Fruit fly (Drosophila melanogaster) whole organism, embryonic: ENCODE data around the gene Rab18.
A peak's percentile ranks its signal among the peaks of the same experiment; 100 is the strongest.

Experiments
- Asciz ChIP-seq: fragments of 200-800 bp; sonication (Bioruptor generic); optimal IDR thresholded peaks from 2 replicates; lab custom pipeline; 2017; ENCODE audit warnings: missing biosample characterization, mild to moderate bottlenecking, missing genetic modification characterization, missing genetic modification reagents
- BtbVII ChIP-seq: fragments of 200-800 bp; sonication (Bioruptor generic); optimal IDR thresholded peaks from 3 replicates; lab custom pipeline; 2017; ENCODE audit warnings: missing biosample characterization, mild to moderate bottlenecking, missing genetic modification characterization
- Bteb2 ChIP-seq: fragments of 200-800 bp; sonication (Bioruptor generic); optimal IDR thresholded peaks from 2 replicates; lab custom pipeline; 2016; ENCODE audit warnings: missing biosample characterization, missing genetic modification characterization
- CG10431 ChIP-seq: fragments of 200-800 bp; sonication (Bioruptor generic); optimal IDR thresholded peaks from 3 replicates; lab custom pipeline; 2018; ENCODE audit warnings: missing biosample characterization, mild to moderate bottlenecking, missing genetic modification characterization
- CG10462 ChIP-seq: fragments of 200-800 bp; sonication (Bioruptor generic); optimal IDR thresholded peaks from 2 replicates; lab custom pipeline; 2016; ENCODE audit warnings: missing biosample characterization, missing genetic modification characterization
- CG10565 ChIP-seq: fragments of 200-800 bp; sonication (Bioruptor generic); optimal IDR thresholded peaks from 3 replicates; lab custom pipeline; 2016; ENCODE audit warnings: missing biosample characterization, mild to moderate bottlenecking, missing genetic modification characterization
- CG12299 ChIP-seq: fragments of 200-800 bp; sonication (Bioruptor generic); optimal IDR thresholded peaks from 2 replicates; lab custom pipeline; 2018; ENCODE audit warnings: missing biosample characterization, mild to moderate bottlenecking, missing genetic modification characterization
- CG12391 ChIP-seq: fragments of 200-800 bp; sonication (Bioruptor generic); optimal IDR thresholded peaks from 3 replicates; lab custom pipeline; 2018; ENCODE audit warnings: missing biosample characterization, mild to moderate bottlenecking, missing genetic modification characterization, moderate library complexity
- CG12942 ChIP-seq: fragments of 200-800 bp; sonication (Bioruptor generic); optimal IDR thresholded peaks from 3 replicates; lab custom pipeline; 2016; ENCODE audit warnings: missing biosample characterization, missing genetic modification characterization
- CG14441 ChIP-seq: fragments of 200-800 bp; sonication (Bioruptor generic); IDR thresholded peaks from 2 replicates; pipeline ENCODE4 v1.3.6; 2022; ENCODE audit warnings: missing biosample characterization, missing genetic modification characterization
- CG1792 ChIP-seq: fragments of 200-800 bp; sonication (Bioruptor generic); optimal IDR thresholded peaks from 2 replicates; lab custom pipeline; 2016; ENCODE audit warnings: missing biosample characterization, missing genetic modification characterization
- CG18476 ChIP-seq: fragments of 200-800 bp; sonication (Bioruptor generic); optimal IDR thresholded peaks from 2 replicates; lab custom pipeline; 2016; ENCODE audit warnings: missing biosample characterization, mild to moderate bottlenecking, missing genetic modification characterization
- CG18619 ChIP-seq: fragments of 200-800 bp; sonication (Bioruptor generic); optimal IDR thresholded peaks from 3 replicates; lab custom pipeline; 2017; ENCODE audit warnings: missing biosample characterization, mild to moderate bottlenecking, missing genetic modification characterization
- CG2202 ChIP-seq: fragments of 200-800 bp; sonication (Bioruptor generic); optimal IDR thresholded peaks from 2 replicates; lab custom pipeline; 2018; ENCODE audit warnings: missing biosample characterization, mild to moderate bottlenecking, missing genetic modification characterization
- CG3407 ChIP-seq: fragments of 200-800 bp; sonication (Bioruptor generic); optimal IDR thresholded peaks from 2 replicates; lab custom pipeline; 2018; ENCODE audit warnings: missing biosample characterization, mild to moderate bottlenecking, missing genetic modification characterization
- CG34224 ChIP-seq: fragments of 200-800 bp; sonication (Bioruptor generic); IDR thresholded peaks from 3 replicates; pipeline ENCODE4 v1.3.6; 2022; ENCODE audit warnings: missing biosample characterization, missing genetic modification characterization; ENCODE audit not compliant: partially characterized antibody
- CG3726 ChIP-seq: fragments of 200-800 bp; sonication (Bioruptor generic); IDR thresholded peaks from 3 replicates; pipeline ENCODE4, ENCODE4 v1.3.6; 2022; ENCODE audit warnings: missing biosample characterization, missing genetic modification characterization
- CG8924 ChIP-seq: fragments of 200-800 bp; optimal IDR thresholded peaks from 3 replicates; lab custom pipeline; 2019; ENCODE audit warnings: missing biosample characterization, mild to moderate bottlenecking, missing genetic modification characterization, moderate library complexity
- CG9876 ChIP-seq: fragments of 200-800 bp; sonication (Bioruptor generic); optimal IDR thresholded peaks from 2 replicates; lab custom pipeline; 2016; ENCODE audit warnings: missing biosample characterization, missing genetic modification characterization
- D19A ChIP-seq: fragments of 200-800 bp; optimal IDR thresholded peaks from 3 replicates; lab custom pipeline; 2019; ENCODE audit warnings: missing biosample characterization, mild to moderate bottlenecking, missing genetic modification characterization, moderate library complexity
- Dip2 ChIP-seq: fragments of 200-800 bp; sonication (Bioruptor generic); IDR thresholded peaks from 2 replicates; pipeline ENCODE4 v1.3.6; 2022; ENCODE audit warnings: missing biosample characterization, missing genetic modification characterization
- E2f1 ChIP-seq: fragments of 200-800 bp; sonication (Bioruptor generic); IDR thresholded peaks from 2 replicates; pipeline ENCODE4 v1.3.6; 2022; ENCODE audit warnings: missing biosample characterization, missing genetic modification characterization
- Eip74EF ChIP-seq, 2 experiments: fragments of 200-800 bp in 1 of 2; fragments of >200 bp in 1 of 2; sonication (Bioruptor generic) in 1 of 2; optimal IDR thresholded peaks; 2 replicates each; lab custom pipeline; 2017 to 2019; ENCODE audit warnings: missing biosample characterization in 2 of 2, missing genetic modification characterization in 2 of 2, mild to moderate bottlenecking in 1 of 2, moderate library complexity in 1 of 2
- HLHmδ ChIP-seq: fragments of 200-800 bp; sonication (Bioruptor generic); optimal IDR thresholded peaks from 2 replicates; lab custom pipeline; 2018; ENCODE audit warnings: missing biosample characterization, mild to moderate bottlenecking, missing genetic modification characterization, moderate library complexity
- HmgD ChIP-seq: fragments of 200-800 bp; sonication (Bioruptor generic); optimal IDR thresholded peaks from 3 replicates; lab custom pipeline; 2016; ENCODE audit warnings: missing biosample characterization, missing genetic modification characterization
- Poxn ChIP-seq: fragments of 200-800 bp; sonication (Bioruptor generic); IDR thresholded peaks from 2 replicates; pipeline ENCODE4 v1.3.6; 2022; ENCODE audit warnings: missing biosample characterization, missing genetic modification characterization
- br ChIP-seq: fragments of >200 bp; optimal IDR thresholded peaks from 2 replicates; lab custom pipeline; 2017
- cad ChIP-seq: fragments of >200 bp; optimal IDR thresholded peaks from 2 replicates; lab custom pipeline; 2017; ENCODE audit warnings: missing biosample characterization, missing genetic modification characterization
- crc ChIP-seq: fragments of 200-800 bp; sonication (Bioruptor generic); optimal IDR thresholded peaks from 2 replicates; lab custom pipeline; 2016; ENCODE audit warnings: missing biosample characterization, missing genetic modification characterization
- dmrt11E ChIP-seq: fragments of 200-800 bp; sonication (Bioruptor generic); optimal IDR thresholded peaks from 3 replicates; lab custom pipeline; 2018; ENCODE audit warnings: missing biosample characterization, mild to moderate bottlenecking, missing genetic modification characterization, moderate library complexity
- emc ChIP-seq: fragments of 200-800 bp; sonication (Bioruptor generic); optimal IDR thresholded peaks from 2 replicates; lab custom pipeline; 2016; ENCODE audit warnings: missing biosample characterization, missing genetic modification characterization
- en ChIP-seq: fragments of 200-800 bp; sonication (Bioruptor generic); optimal IDR thresholded peaks from 2 replicates; lab custom pipeline; 2016; ENCODE audit warnings: missing biosample characterization, missing genetic modification characterization
- eyg ChIP-seq: fragments of 200-800 bp; sonication (Bioruptor generic); optimal IDR thresholded peaks from 3 replicates; lab custom pipeline; 2016; ENCODE audit warnings: missing biosample characterization, missing genetic modification characterization
- hkb ChIP-seq, 2 experiments: fragments of 200-800 bp in 1 of 2; fragments of >200 bp in 1 of 2; sonication (Bioruptor generic) in 1 of 2; IDR thresholded peaks in 1 of 2; optimal IDR thresholded peaks in 1 of 2; 2 replicates each; pipeline versions ENCODE4 v1.3.6 to Lab custom; 2017 to 2022; ENCODE audit warnings: missing biosample characterization in 1 of 2, missing genetic modification characterization in 1 of 2
- inv ChIP-seq: fragments of 200-800 bp; sonication (Bioruptor generic); IDR thresholded peaks from 2 replicates; pipeline ENCODE4 v1.3.6; 2022; ENCODE audit warnings: missing biosample characterization, missing genetic modification characterization; ENCODE audit not compliant: partially characterized antibody
- klu ChIP-seq: fragments of 200-800 bp; sonication (Bioruptor generic); IDR thresholded peaks from 2 replicates; pipeline ENCODE4 v1.3.6; 2022; ENCODE audit warnings: missing biosample characterization, missing genetic modification characterization
- lilli ChIP-seq: fragments of 200-800 bp; sonication (Bioruptor generic); optimal IDR thresholded peaks from 3 replicates; lab custom pipeline; 2016; ENCODE audit warnings: missing biosample characterization, missing genetic modification characterization
- odd ChIP-seq: fragments of 200-800 bp; sonication (Bioruptor generic); optimal IDR thresholded peaks from 2 replicates; lab custom pipeline; 2017; ENCODE audit warnings: missing biosample characterization, mild to moderate bottlenecking, missing genetic modification characterization
- pb ChIP-seq: fragments of 200-800 bp; sonication (Bioruptor generic); optimal IDR thresholded peaks from 3 replicates; lab custom pipeline; 2016; ENCODE audit warnings: missing biosample characterization, missing genetic modification characterization
- pnt ChIP-seq: fragments of 200-800 bp; sonication (Bioruptor generic); optimal IDR thresholded peaks from 3 replicates; lab custom pipeline; 2016; ENCODE audit warnings: missing biosample characterization, missing genetic modification characterization
- psq ChIP-seq: fragments of 200-800 bp; sonication (Bioruptor generic); optimal IDR thresholded peaks from 2 replicates; lab custom pipeline; 2017; ENCODE audit warnings: missing biosample characterization, missing genetic modification characterization
- ranshi ChIP-seq: fragments of 200-800 bp; sonication (Bioruptor generic); IDR thresholded peaks from 2 replicates; pipeline ENCODE4 v1.3.6; 2022; ENCODE audit warnings: missing biosample characterization, missing genetic modification characterization
- shn ChIP-seq: fragments of 200-800 bp; sonication (Bioruptor generic); optimal IDR thresholded peaks from 3 replicates; lab custom pipeline; 2016; ENCODE audit warnings: missing biosample characterization, missing genetic modification characterization
- slbo ChIP-seq: fragments of 200-800 bp; sonication (Bioruptor generic); IDR thresholded peaks from 2 replicates; pipeline ENCODE4 v1.3.6; 2022; ENCODE audit warnings: missing biosample characterization, missing genetic modification characterization
- sqz ChIP-seq: fragments of 200-800 bp; sonication (Bioruptor generic); optimal IDR thresholded peaks from 3 replicates; lab custom pipeline; 2018; ENCODE audit warnings: missing biosample characterization, mild to moderate bottlenecking, missing genetic modification characterization
- stc ChIP-seq: fragments of 200-800 bp; sonication (Bioruptor generic); IDR thresholded peaks from 2 replicates; pipeline ENCODE4 v1.3.6; 2022; ENCODE audit warnings: missing biosample characterization, missing genetic modification characterization
- stwl ChIP-seq: fragments of 200-800 bp; sonication (Bioruptor generic); optimal IDR thresholded peaks from 3 replicates; lab custom pipeline; 2018; ENCODE audit warnings: missing biosample characterization, mild to moderate bottlenecking, missing genetic modification characterization, moderate library complexity
- tap ChIP-seq: fragments of 200-800 bp; optimal IDR thresholded peaks from 3 replicates; lab custom pipeline; 2019; ENCODE audit warnings: missing biosample characterization, mild to moderate bottlenecking, missing genetic modification characterization, moderate library complexity
- tll ChIP-seq, 2 experiments: fragments of 200-800 bp in 1 of 2; fragments of >200 bp in 1 of 2; sonication (Bioruptor generic) in 1 of 2; optimal IDR thresholded peaks; 2 replicates each; lab custom pipeline; 2017 to 2019; ENCODE audit warnings: missing biosample characterization in 2 of 2, missing genetic modification characterization in 2 of 2, mild to moderate bottlenecking in 1 of 2, moderate library complexity in 1 of 2
- vnd ChIP-seq: fragments of 200-800 bp; sonication (Bioruptor generic); IDR thresholded peaks from 3 replicates; pipeline ENCODE4 v1.3.6; 2022; ENCODE audit warnings: missing biosample characterization, missing genetic modification characterization; ENCODE audit not compliant: partially characterized antibody

The Rab18 gene

DNA sequence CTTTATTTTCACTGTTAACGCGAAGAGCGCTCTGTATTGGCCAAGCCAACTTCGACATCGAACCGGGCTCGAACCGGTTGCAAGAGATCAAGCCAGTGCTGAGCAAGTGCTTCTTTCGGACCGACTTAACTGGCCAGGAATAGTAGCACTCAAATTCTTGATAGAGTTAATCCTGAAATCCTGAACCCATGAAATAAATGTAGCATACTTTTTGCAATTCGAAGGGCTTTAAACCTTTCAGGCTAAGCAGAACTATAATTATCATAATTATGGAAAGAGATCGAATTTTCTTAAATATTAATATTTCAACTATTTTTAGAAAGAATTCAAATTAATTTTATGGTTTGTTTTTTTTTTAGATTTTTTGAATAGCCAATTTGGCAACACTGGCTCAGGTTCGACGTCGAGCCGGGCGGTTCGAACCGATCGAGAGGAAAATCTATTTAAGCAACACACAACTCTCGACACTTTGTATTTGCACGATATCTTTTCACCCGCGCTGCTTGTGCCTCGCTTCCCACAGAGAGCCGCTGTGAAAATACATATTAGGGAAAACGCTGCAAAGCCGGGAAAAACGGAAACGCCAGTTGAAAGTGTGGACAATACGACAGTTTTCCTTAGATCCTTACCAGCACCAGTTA is 26.6 kb upstream of the Rab18 start, which contains the start of gene AdamTS-B (continued):
- TF ChIP-seq BtbVII (GFP tag; lab: Kevin White, UChicago) (peak; percentile 28), odd (no peak), CG1792 (GFP tag; lab: Kevin White, UChicago) (no peak), dmrt11E (tag; lab: Kevin White, UChicago) (peak; percentile 49), Bteb2 (GFP tag; lab: Kevin White, UChicago) (no peak), Poxn (GFP tag; lab: Robert Waterston, UW) (no peak), CG18476 (no peak), pnt (no peak), D19A (tag; lab: Kevin White, UChicago) (no peak), eyg (no peak), pb (no peak), CG18619 (GFP tag; lab: Kevin White, UChicago) (peak; percentile 14), HmgD (GFP tag; lab: Kevin White, UChicago) (no peak), CG12299 (tag; lab: Kevin White, UChicago) (no peak), stc (no peak), tap (tag; lab: Kevin White, UChicago) (no peak), br (lab: Kevin White, UChicago) (no peak), inv (no peak), HLHmδ (no peak), CG34224 (no peak), E2f1 (GFP tag; lab: Robert Waterston, UW) (peak; percentile 37; the same call in 1 of the 2 replicates), CG9876 (GFP tag; lab: Kevin White, UChicago) (no peak), CG10431 (GFP tag; lab: Kevin White, UChicago) (no peak), Asciz (GFP tag; lab: Kevin White, UChicago) (no peak), vnd (GFP tag; lab: Robert Waterston, UW) (no peak), CG10565 (GFP tag; lab: Kevin White, UChicago) (no peak), psq (GFP tag; lab: Kevin White, UChicago) (no peak), stwl (tag; lab: Kevin White, UChicago) (no peak), CG3407 (GFP tag; lab: Kevin White, UChicago) (no peak), Dip2 (GFP tag; lab: Robert Waterston, UW) (no peak), hkb (optimal IDR thresholded peaks at IDR 0.05; lab: Kevin White, UChicago) (no peak), hkb (GFP tag; IDR thresholded peaks at IDR 0.05; lab: Robert Waterston, UW) (no peak), CG12391 (tag; lab: Kevin White, UChicago) (peak; percentile 66), CG8924 (tag; lab: Kevin White, UChicago) (no peak), CG2202 (tag; lab: Kevin White, UChicago) (peak; percentile 3), tll (GFP tag; optimal IDR thresholded peaks at IDR 0.05; lab: Kevin White, UChicago) (no peak), sqz (GFP tag; lab: Kevin White, UChicago) (peak; percentile 16), slbo (GFP tag; lab: Robert Waterston, UW) (peak; percentile 56), Eip74EF (GFP tag; optimal IDR thresholded peaks at IDR 0.05; lab: Kevin White, UChicago) (no peak), CG3726 (GFP tag; lab: Robert Waterston, UW) (no peak), ranshi (GFP tag; lab: Robert Waterston, UW) (no peak), CG12942 (peak; percentile 1), crc (GFP tag; lab: Kevin White, UChicago) (no peak), lilli (peak; percentile 50), klu (GFP tag; lab: Robert Waterston, UW) (no peak), emc (no peak), cad (GFP tag; lab: Kevin White, UChicago) (no peak), CG10462 (GFP tag; lab: Kevin White, UChicago) (peak; percentile 10), en (GFP tag; lab: Kevin White, UChicago) (no peak), shn (GFP tag; lab: Kevin White, UChicago) (no peak), CG14441 (no peak; the same call in 1 of the 2 replicates)
